Fruit fly (Drosophila melanogaster) Kc167 (cell line): ENCODE measurements around the gene Chd64.
A peak's percentile ranks its signal among the peaks of the same experiment; 100 is the strongest.

ENCODE experiments used
- Myc ChIP-seq: fragments of >200 bp; optimal IDR thresholded peaks from 2 replicates; lab custom pipeline; 2017; ENCODE audit warnings: missing external identifiers
- Sin3A ChIP-seq: fragments of >200 bp; optimal IDR thresholded peaks from 2 replicates; lab custom pipeline; 2018; ENCODE audit warnings: missing external identifiers
- h ChIP-seq: fragments of >200 bp; optimal IDR thresholded peaks from 3 replicates; lab custom pipeline; 2018; ENCODE audit warnings: missing external identifiers
- insv ChIP-seq: fragments of >200 bp; optimal IDR thresholded peaks from 3 replicates; lab custom pipeline; 2018; ENCODE audit warnings: missing external identifiers
- psq ChIP-seq: fragments of >200 bp; optimal IDR thresholded peaks from 2 replicates; lab custom pipeline; 2017; ENCODE audit warnings: missing external identifiers
- ttk ChIP-seq: sonication (Bioruptor generic); optimal IDR thresholded peaks from 2 replicates; lab custom pipeline; 2017; ENCODE audit warnings: missing external identifiers

Chd64 gene

dm6 chr3L:4138804-4139521 lies 16.8 kb upstream of the Chd64 start, which contains the start of the genes Rop and Ras64B:
Gene Rop, minus strand, starts transcription at chr3L:4138996.
Gene Ras64B, plus strand, starts transcription at chr3L:4139076.
- TF ChIP-seq ttk (lab: Kevin White, UChicago) (no peak), h (no peak), insv (lab: Kevin White, UChicago) (no peak), Myc (lab: Kevin White, UChicago) (no peak), psq (lab: Kevin White, UChicago) (no peak), Sin3A (no peak)

dm6 chr3L:4135857-4136256 lies 13.7 kb upstream of the Chd64 start, which contains the start of gene RfC4:
Gene RfC4, minus strand, starts transcription at chr3L:4136038.
- no peak for TF ChIP-seq Myc (lab: Kevin White, UChicago)
- no peak for TF ChIP-seq psq (lab: Kevin White, UChicago)
- TF ChIP-seq h = no peak
- TF ChIP-seq ttk (lab: Kevin White, UChicago) = no peak
- no peak for TF ChIP-seq insv (lab: Kevin White, UChicago)
- TF ChIP-seq Sin3A = no peak

- TF ChIP-seq psq (lab: Kevin White, UChicago) (no peak), ttk (lab: Kevin White, UChicago) (no peak), insv (lab: Kevin White, UChicago) (no peak), Sin3A (no peak), h (no peak), Myc (lab: Kevin White, UChicago) (no peak)
Measured at dm6 chr3L:4133724-4134678, 11.8 kb upstream of the Chd64 start, which contains the start of gene ens. Gene ens, minus strand, starts transcription at chr3L:4134550.

- TF ChIP-seq ttk (lab: Kevin White, UChicago) (no peak), Myc (lab: Kevin White, UChicago) (no peak), h (no peak), Sin3A (no peak), psq (lab: Kevin White, UChicago) (no peak), insv (lab: Kevin White, UChicago) (no peak)
Measured at dm6 chr3L:4132585-4132984, 10.4 kb upstream of the Chd64 start.

dm6 chr3L:4130743-4131142 lies 8.6 kb upstream of the Chd64 start:
- no peak for TF ChIP-seq ttk (lab: Kevin White, UChicago)
- TF ChIP-seq h = no peak
- no peak for TF ChIP-seq Myc (lab: Kevin White, UChicago)
- TF ChIP-seq insv (lab: Kevin White, UChicago) = no peak
- TF ChIP-seq psq (lab: Kevin White, UChicago) = no peak
- no peak for TF ChIP-seq Sin3A

- TF ChIP-seq ttk (lab: Kevin White, UChicago) (no peak), Myc (lab: Kevin White, UChicago) (no peak), insv (lab: Kevin White, UChicago) (no peak), psq (lab: Kevin White, UChicago) (no peak), h (no peak), Sin3A (no peak)
Measured at dm6 chr3L:4128579-4128978, 6.4 kb upstream of the Chd64 start.

- TF ChIP-seq Myc (lab: Kevin White, UChicago) (no peak), psq (lab: Kevin White, UChicago) (no peak), Sin3A (no peak), h (no peak), ttk (lab: Kevin White, UChicago) (no peak), insv (lab: Kevin White, UChicago) (no peak)
Measured at dm6 chr3L:4125709-4126108, 3.5 kb upstream of the Chd64 start.

- no peak for TF ChIP-seq Sin3A
Measured at dm6 chr3L:4121589-4121988, 599 bp downstream of the Chd64 start.

dm6 chr3L:4120358-4121349 lies 1.5 kb downstream of the Chd64 start:
- peak; percentile 16 for TF ChIP-seq ttk (lab: Kevin White, UChicago)
- TF ChIP-seq Sin3A = no peak

- TF ChIP-seq h (no peak), insv (lab: Kevin White, UChicago) (no peak), ttk (lab: Kevin White, UChicago) (no peak), Myc (lab: Kevin White, UChicago) (no peak), Sin3A (no peak)
Measured at dm6 chr3L:4119636-4120357, 2.4 kb downstream of the Chd64 start.

- TF ChIP-seq h = no peak
- TF ChIP-seq psq (lab: Kevin White, UChicago) = no peak
- TF ChIP-seq insv (lab: Kevin White, UChicago) = no peak
- TF ChIP-seq ttk (lab: Kevin White, UChicago) = no peak
- TF ChIP-seq Sin3A = no peak
- no peak for TF ChIP-seq Myc (lab: Kevin White, UChicago)
Measured at dm6 chr3L:4118339-4118738, 3.8 kb downstream of the Chd64 start.
